Fruit fly (Drosophila melanogaster) whole organism, adult: ENCODE measurements around the gene CG2059.

ENCODE experiments used
- CG11617 ChIP-seq: fragments of 200-800 bp; sonication (Bioruptor generic); optimal IDR thresholded peaks from 2 replicates; lab custom pipeline; 2017; ENCODE audit warnings: mild to moderate bottlenecking, missing biosample characterization, missing genetic modification reagents, missing genetic modification characterization
- CG12768 ChIP-seq: fragments of 200-800 bp; sonication (Bioruptor generic); optimal IDR thresholded peaks from 2 replicates; lab custom pipeline; 2017; ENCODE audit warnings: missing biosample characterization, missing genetic modification characterization, mild to moderate bottlenecking, moderate library complexity, missing genetic modification reagents
- CG14711 ChIP-seq: fragments of 200-800 bp; sonication (Bioruptor generic); optimal IDR thresholded peaks from 2 replicates; lab custom pipeline; 2018; ENCODE audit warnings: missing biosample characterization, mild to moderate bottlenecking, missing genetic modification characterization, moderate library complexity
- CG1620 ChIP-seq: fragments of 200-800 bp; sonication (Bioruptor generic); optimal IDR thresholded peaks from 2 replicates; lab custom pipeline; 2016; ENCODE audit warnings: missing biosample characterization, missing genetic modification characterization
- CG33017 ChIP-seq: fragments of 200-800 bp; sonication (Bioruptor generic); optimal IDR thresholded peaks from 2 replicates; lab custom pipeline; 2018; ENCODE audit warnings: missing biosample characterization, mild to moderate bottlenecking, missing genetic modification characterization, moderate library complexity
- CG5204 ChIP-seq: fragments of 200-800 bp; sonication (Bioruptor generic); optimal IDR thresholded peaks from 2 replicates; lab custom pipeline; 2016; ENCODE audit warnings: missing biosample characterization, missing genetic modification characterization
- Clk ChIP-seq: fragments of 200-800 bp; sonication (Bioruptor generic); optimal IDR thresholded peaks from 2 replicates; lab custom pipeline; 2017; ENCODE audit warnings: missing biosample characterization, missing genetic modification characterization
- Mnt ChIP-seq: fragments of 200-800 bp; sonication (Bioruptor generic); optimal IDR thresholded peaks from 2 replicates; lab custom pipeline; 2016; ENCODE audit warnings: missing biosample characterization, mild to moderate bottlenecking, missing genetic modification characterization
- bab1 ChIP-seq: fragments of 200-800 bp; sonication (Bioruptor generic); optimal IDR thresholded peaks from 3 replicates; lab custom pipeline; 2019; ENCODE audit warnings: missing biosample characterization, mild to moderate bottlenecking, missing genetic modification characterization, moderate library complexity
- cic ChIP-seq: fragments of 200-800 bp; sonication (Bioruptor generic); optimal IDR thresholded peaks from 2 replicates; lab custom pipeline; 2017; ENCODE audit warnings: missing biosample characterization, mild to moderate bottlenecking, missing genetic modification characterization, moderate library complexity
- kay ChIP-seq: fragments of 200-800 bp; sonication (Bioruptor generic); peaks from one replicate; lab custom pipeline; 2016; ENCODE audit warnings: missing biosample characterization, missing genetic modification characterization, borderline replicate concordance
- ovo ChIP-seq: fragments of 200-800 bp; sonication (Bioruptor generic); optimal IDR thresholded peaks from 2 replicates; lab custom pipeline; 2016; ENCODE audit warnings: missing biosample characterization, missing genetic modification characterization
- pad ChIP-seq: fragments of 200-800 bp; sonication (Bioruptor generic); optimal IDR thresholded peaks from 3 replicates; lab custom pipeline; 2017; ENCODE audit warnings: missing biosample characterization, missing genetic modification characterization, mild to moderate bottlenecking, moderate library complexity, missing genetic modification reagents
- toe ChIP-seq: fragments of 200-800 bp; sonication (Bioruptor generic); optimal IDR thresholded peaks from 2 replicates; lab custom pipeline; 2016; ENCODE audit warnings: missing biosample characterization, missing genetic modification characterization

DNA sequence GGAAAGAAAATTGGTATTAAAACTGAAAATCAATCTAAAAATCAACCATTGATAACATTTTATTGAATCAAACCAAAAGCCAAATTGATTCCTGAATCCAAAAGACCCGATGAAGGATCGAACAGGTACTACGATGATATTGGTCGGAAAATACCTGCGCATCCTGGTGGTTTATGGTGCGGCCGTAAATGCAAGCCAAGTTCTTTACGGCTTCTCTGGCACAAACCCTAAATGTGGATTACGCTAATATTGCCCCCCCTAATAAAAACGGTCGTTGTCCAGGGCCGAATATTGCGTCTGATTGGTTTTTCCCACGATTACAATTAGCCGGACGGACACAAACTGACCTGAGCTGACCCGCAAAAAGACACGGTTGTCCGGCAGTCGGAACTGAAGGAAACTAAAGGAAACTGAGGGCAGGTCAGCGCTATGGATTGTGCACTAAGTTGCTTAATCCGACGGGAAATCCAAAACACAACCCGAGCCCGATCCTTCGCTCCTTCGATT lies 10.6 kb downstream of the CG2059 start:
- TF ChIP-seq Mnt (GFP tag; lab: Kevin White, UChicago), result no peak
- TF ChIP-seq cic (GFP tag; lab: Kevin White, UChicago), result no peak
- no peak for TF ChIP-seq Clk (GFP tag; lab: Kevin White, UChicago)
- TF ChIP-seq CG33017 (tag; lab: Kevin White, UChicago), result no peak
- TF ChIP-seq CG5204, result no peak
- TF ChIP-seq toe, result no peak
- no peak for TF ChIP-seq ovo (GFP tag; lab: Kevin White, UChicago)
- no peak for TF ChIP-seq kay
- no peak for TF ChIP-seq CG14711 (tag; lab: Kevin White, UChicago)
- TF ChIP-seq bab1 (GFP tag; lab: Kevin White, UChicago), result no peak
- TF ChIP-seq pad (GFP tag; lab: Kevin White, UChicago), result no peak
- TF ChIP-seq CG12768, result no peak
- no peak for TF ChIP-seq CG1620 (GFP tag; lab: Kevin White, UChicago)
- TF ChIP-seq CG11617 (GFP tag; lab: Kevin White, UChicago), result no peak
